Fruit fly (Drosophila melanogaster): Measurements from ENCODE around the gene CG8750.

Gene CG8750

dm6 chr3L:13862403-13862802 lies 19.6 kb upstream of the CG8750 start (continued):
- no peak for TF ChIP-seq CG18262 (tag; optimal IDR thresholded peaks at IDR 0.05)
- TF ChIP-seq bbx (GFP tag; IDR thresholded peaks at IDR 0.05; ENCODE audit: partially characterized antibody): peak; percentile 76
- peak; percentile 65 for TF ChIP-seq CG4360 (GFP tag; IDR thresholded peaks at IDR 0.05)
- TF ChIP-seq sens (GFP tag): peak; percentile 95
- no peak for TF ChIP-seq nerfin-1 (tag; optimal IDR thresholded peaks at IDR 0.05)
- peak; percentile 75 for TF ChIP-seq disco-r (GFP tag; optimal IDR thresholded peaks at IDR 0.05)
- TF ChIP-seq amos (GFP tag; IDR thresholded peaks at IDR 0.05; ENCODE audit: partially characterized antibody): peak; percentile 75
- no peak for TF ChIP-seq Ravus (GFP tag; IDR thresholded peaks at IDR 0.05)
- no peak for TF ChIP-seq hkb (optimal IDR thresholded peaks at IDR 0.05)
- no peak for TF ChIP-seq hkb (GFP tag; IDR thresholded peaks at IDR 0.05)
- TF ChIP-seq CG12155 (GFP tag; optimal IDR thresholded peaks at IDR 0.05): peak; percentile 87
- peak; percentile 59 for TF ChIP-seq CG17829 (tag; optimal IDR thresholded peaks at IDR 0.05)
- TF ChIP-seq Atf3 (GFP tag; optimal IDR thresholded peaks at IDR 0.05): peak; percentile 80
- TF ChIP-seq z (GFP tag; IDR thresholded peaks at IDR 0.05): peak; percentile 60; the same call in 2 of the 3 replicates
- TF ChIP-seq croc (GFP tag; conservative IDR thresholded peaks at IDR 0.05): peak; percentile 67
- TF ChIP-seq CG12236 (GFP tag; optimal IDR thresholded peaks at IDR 0.05): peak; percentile 61
- TF ChIP-seq otp (GFP tag; IDR thresholded peaks at IDR 0.05): peak; percentile 95
- no peak for TF ChIP-seq lov (optimal IDR thresholded peaks at IDR 0.05)
- peak; percentile 88 for TF ChIP-seq lov (GFP tag; IDR thresholded peaks at IDR 0.05)
- TF ChIP-seq D19B (GFP tag; optimal IDR thresholded peaks at IDR 0.05): peak; percentile 20
- TF ChIP-seq Hand (GFP tag; optimal IDR thresholded peaks at IDR 0.05): peak; percentile 55
- TF ChIP-seq dmrt99B (tag; optimal IDR thresholded peaks at IDR 0.05): peak; percentile 68
- peak; percentile 99 for TF ChIP-seq row (GFP tag; IDR thresholded peaks at IDR 0.05)
- TF ChIP-seq jigr1 (GFP tag; IDR thresholded peaks at IDR 0.05): no peak
- TF ChIP-seq dimm (GFP tag; IDR thresholded peaks at IDR 0.05): peak; percentile 89
- peak; percentile 96 for TF ChIP-seq CG6175 (GFP tag; IDR thresholded peaks at IDR 0.05)
- TF ChIP-seq sna (GFP tag; IDR thresholded peaks at IDR 0.05; ENCODE audit: partially characterized antibody): 0 out of 2 replicates have a peak, but pooled peaks have one; percentile 20
- peak; percentile 16 for TF ChIP-seq Nf-YB (GFP tag; optimal IDR thresholded peaks at IDR 0.05)
- peak; percentile 73 for TF ChIP-seq jing (GFP tag; optimal IDR thresholded peaks at IDR 0.05)
- peak; percentile 66; the same call in 1 of the 3 replicates for TF ChIP-seq C15 (GFP tag; IDR thresholded peaks at IDR 0.05)
- TF ChIP-seq Doc3 (GFP tag; IDR thresholded peaks at IDR 0.05; ENCODE audit: partially characterized antibody): no peak
- TF ChIP-seq ac (GFP tag; optimal IDR thresholded peaks at IDR 0.05): peak; percentile 4
- peak; percentile 58 for TF ChIP-seq Ets97D (GFP tag; optimal IDR thresholded peaks at IDR 0.05)
- TF ChIP-seq CG14965 (GFP tag; optimal IDR thresholded peaks at IDR 0.05; ENCODE audit: borderline replicate concordance): no peak
- no peak for TF ChIP-seq CG7745 (tag; optimal IDR thresholded peaks at IDR 0.05)
- no peak for TF ChIP-seq CG13123 (GFP tag; optimal IDR thresholded peaks at IDR 0.05)
- TF ChIP-seq CG1602 (GFP tag; optimal IDR thresholded peaks at IDR 0.05): peak; percentile 81
- TF ChIP-seq CG4617 (GFP tag; optimal IDR thresholded peaks at IDR 0.05; ENCODE audit: borderline replicate concordance): peak; percentile 69
- TF ChIP-seq mirr (GFP tag; optimal IDR thresholded peaks at IDR 0.05): peak; percentile 90
- no peak for TF ChIP-seq Nf-YC (tag; optimal IDR thresholded peaks at IDR 0.05)
- TF ChIP-seq CrebB (tag; optimal IDR thresholded peaks at IDR 0.05): peak; percentile 60
- TF ChIP-seq kah (GFP tag; optimal IDR thresholded peaks at IDR 0.05): no peak
- peak; percentile 37 for TF ChIP-seq CG4328 (GFP tag; optimal IDR thresholded peaks at IDR 0.05)
- TF ChIP-seq seq (GFP tag; IDR thresholded peaks at IDR 0.05): peak; percentile 89
- TF ChIP-seq Hr51 (GFP tag; optimal IDR thresholded peaks at IDR 0.05): peak; percentile 74 to 78
- peak; percentile 85 for TF ChIP-seq sens-2 (GFP tag; IDR thresholded peaks at IDR 0.05)
- no peak for TF ChIP-seq CG18476 (GFP tag; optimal IDR thresholded peaks at IDR 0.05)
- TF ChIP-seq CG31441 (GFP tag; IDR thresholded peaks at IDR 0.05): peak; percentile 56; the same call in 1 of the 2 replicates
- TF ChIP-seq Dfd (GFP tag; optimal IDR thresholded peaks at IDR 0.05): no peak
- TF ChIP-seq ttk (GFP tag; IDR thresholded peaks at IDR 0.05): peak; percentile 95; the same call in 1 of the 2 replicates
- TF ChIP-seq NK7.1 (GFP tag; optimal IDR thresholded peaks at IDR 0.05): no peak
- TF ChIP-seq Mrtf (GFP tag; IDR thresholded peaks at IDR 0.05): peak; percentile 98

Data from whole organism, embryonic.